Fruit fly (Drosophila melanogaster): ENCODE measurements around the gene Cyp6d5.
A peak's percentile ranks its signal among the peaks of the same experiment; 100 is the strongest.

Cyp6d5 gene

dm6 chr3R:13983272-13984032 lies 45.6 kb upstream of the Cyp6d5 start (continued):
- TF ChIP-seq otp (GFP tag; IDR thresholded peaks at IDR 0.05) (peak; percentile 74; the same call in 1 of the 3 replicates), schlank (tag; optimal IDR thresholded peaks at IDR 0.05) (peak; percentile 90), pita (GFP tag; optimal IDR thresholded peaks at IDR 0.05) (no peak), toy (GFP tag; IDR thresholded peaks at IDR 0.05) (0 out of 2 replicates have a peak, but pooled peaks have one; percentile 31), Elba2 (GFP tag; optimal IDR thresholded peaks at IDR 0.05) (peak; percentile 71), ems (GFP tag; optimal IDR thresholded peaks at IDR 0.05) (peak; percentile 92), CG13424 (tag; optimal IDR thresholded peaks at IDR 0.05) (peak; percentile 91), eve (GFP tag; optimal IDR thresholded peaks at IDR 0.05) (peak in 1 of 2 experiments; percentile 98), CG7271 (tag; optimal IDR thresholded peaks at IDR 0.05) (peak; percentile 66), ERR (GFP tag; optimal IDR thresholded peaks at IDR 0.05) (peak; percentile 94), Lim3 (GFP tag; IDR thresholded peaks at IDR 0.05) (no peak), CG31441 (GFP tag; IDR thresholded peaks at IDR 0.05) (peak; percentile 91), Sox102F (GFP tag; optimal IDR thresholded peaks at IDR 0.05) (peak; percentile 92), CG6854 (GFP tag; optimal IDR thresholded peaks at IDR 0.05) (peak; percentile 88), Atf3 (GFP tag; optimal IDR thresholded peaks at IDR 0.05) (peak; percentile 90), unc-4 (GFP tag; IDR thresholded peaks at IDR 0.05; ENCODE audit: partially characterized antibody) (no peak; the same call in 1 of the 2 replicates), CG9437 (GFP tag; optimal IDR thresholded peaks at IDR 0.05) (peak; percentile 85), CG10274 (GFP tag; optimal IDR thresholded peaks at IDR 0.05) (peak; percentile 81), CG14860 (GFP tag; IDR thresholded peaks at IDR 0.05; ENCODE audit: partially characterized antibody) (no peak), Dek (tag; optimal IDR thresholded peaks at IDR 0.05) (peak; percentile 91), Gug (GFP tag; IDR thresholded peaks at IDR 0.05) (peak; percentile 86), MBD-R2 (GFP tag; IDR thresholded peaks at IDR 0.05) (peak; percentile 54), Ets97D (GFP tag; optimal IDR thresholded peaks at IDR 0.05) (peak; percentile 59), CG7786 (GFP tag; optimal IDR thresholded peaks at IDR 0.05) (peak; percentile 96), az2 (GFP tag; optimal IDR thresholded peaks at IDR 0.05) (peak; percentile 93), sob (GFP tag; IDR thresholded peaks at IDR 0.05) (peak; percentile 85), Asciz (GFP tag; optimal IDR thresholded peaks at IDR 0.05) (peak; percentile 90), sqz (GFP tag; optimal IDR thresholded peaks at IDR 0.05) (peak; percentile 80), Oli (tag; optimal IDR thresholded peaks at IDR 0.05) (peak; percentile 92), nau (GFP tag; optimal IDR thresholded peaks at IDR 0.05) (peak; percentile 91), CG11085 (GFP tag; IDR thresholded peaks at IDR 0.05) (peak; percentile 70; the same call in 1 of the 2 replicates), mam (GFP tag; optimal IDR thresholded peaks at IDR 0.05) (peak; percentile 96), dan (GFP tag; IDR thresholded peaks at IDR 0.05) (peak; percentile 55; the same call in 1 of the 2 replicates), CG12391 (tag; optimal IDR thresholded peaks at IDR 0.05) (peak; percentile 94), cg (GFP tag; optimal IDR thresholded peaks at IDR 0.05) (peak; percentile 96), CG33213 (GFP tag; optimal IDR thresholded peaks at IDR 0.05) (peak; percentile 85), ara (GFP tag; IDR thresholded peaks at IDR 0.05) (peak; percentile 82), CG6813 (GFP tag; optimal IDR thresholded peaks at IDR 0.05) (peak; percentile 87), dysf (GFP tag; IDR thresholded peaks at IDR 0.05) (peak; percentile 91), odd (GFP tag; optimal IDR thresholded peaks at IDR 0.05) (peak; percentile 86), CG8359 (GFP tag; optimal IDR thresholded peaks at IDR 0.05; ENCODE audit: borderline replicate concordance) (peak; percentile 83), lola (GFP tag; optimal IDR thresholded peaks at IDR 0.05) (peak in 1 of 3 experiments; percentile 91), Kr (GFP tag; optimal IDR thresholded peaks at IDR 0.05) (peak; percentile 5), E2f1 (GFP tag; IDR thresholded peaks at IDR 0.05) (peak; percentile 89), CG31224 (GFP tag; IDR thresholded peaks at IDR 0.05) (peak; percentile 81), hkb (optimal IDR thresholded peaks at IDR 0.05) (no peak), hkb (GFP tag; IDR thresholded peaks at IDR 0.05) (peak; percentile 91), Dll (GFP tag; IDR thresholded peaks at IDR 0.05; ENCODE audit: partially characterized antibody) (0 out of 4 replicates have a peak, but pooled peaks have one; percentile 9)

Measured in whole organism, embryonic.